Worm (Caenorhabditis elegans): ENCODE data around the gene Y1B5A.1.

- TF ChIP-seq F23B12.7 (tag; optimal IDR thresholded peaks at IDR 0.05; ENCODE audit: insufficient read depth) (no peak), nhr-90 (tag; optimal IDR thresholded peaks at IDR 0.05) (no peak), unc-62 (GFP tag; optimal IDR thresholded peaks at IDR 0.05) (no peak)
Measured at ce11 chrX:7061265-7061664, 23.9 kb upstream of the Y1B5A.1 start.
